Worm (Caenorhabditis elegans) whole organism, midembryonic: ENCODE results near the gene R12A1.3.

Experiments
- T22C8.4 ChIP-seq: fragments of 200-800 bp; sonication (Bioruptor generic); IDR thresholded peaks from 2 replicates; pipeline ENCODE4 v1.3.6; 2022; ENCODE audit warnings: missing genetic modification characterization, missing compliant biosample characterization
- flt-1 ChIP-seq: fragments of 200-800 bp; sonication (Bioruptor generic); IDR thresholded peaks from 2 replicates; pipeline ENCODE4 v1.3.6; 2022; ENCODE audit warnings: missing genetic modification characterization, missing compliant biosample characterization
- klf-2 ChIP-seq: fragments of 200-800 bp; sonication (Bioruptor generic); conservative IDR thresholded peaks from 2 replicates; pipeline ENCODE4 v1.3.6; 2022; ENCODE audit warnings: missing genetic modification reagents, missing genetic modification characterization, missing compliant biosample characterization
- tab-1 ChIP-seq: fragments of 200-800 bp; sonication (Bioruptor generic); IDR thresholded peaks from 2 replicates; pipeline ENCODE4 v1.3.6; 2022; ENCODE audit warnings: missing genetic modification characterization, missing compliant biosample characterization

- TF ChIP-seq tab-1 (GFP tag; lab: Robert Waterston, UW) (no peak), flt-1 (GFP tag; lab: Robert Waterston, UW) (no peak), klf-2 (GFP tag; lab: Robert Waterston, UW) (no peak), T22C8.4 (no peak)
Observed at ce11 chrV:1414615-1415433, 10.8 kb downstream of the R12A1.3 start.
